Fruit fly (Drosophila melanogaster) whole organism: ENCODE data around the gene Trmt6.
A peak's percentile ranks its signal among the peaks of the same experiment; 100 is the strongest.

Experiments used
- CG8478 ChIP-seq: fragments of >200 bp; optimal IDR thresholded peaks from 2 replicates; lab custom pipeline; 2018; ENCODE audit warnings: inconsistent platforms
- Dll ChIP-seq: fragments of >200 bp; optimal IDR thresholded peaks from 2 replicates; lab custom pipeline; 2017
- EcR ChIP-seq, 2 experiments: fragments of >200 bp; optimal IDR thresholded peaks; 2 replicates each; lab custom pipeline; 2017; ENCODE audit warnings: missing biosample characterization in 2 of 2, missing genetic modification characterization in 2 of 2, missing genetic modification reagents in 2 of 2
- pan ChIP-seq: fragments of >200 bp; optimal IDR thresholded peaks from 2 replicates; lab custom pipeline; 2017
- psq ChIP-seq: fragments of >200 bp; optimal IDR thresholded peaks from 2 replicates; lab custom pipeline; 2017
- usp ChIP-seq: fragments of >200 bp; optimal IDR thresholded peaks from 2 replicates; lab custom pipeline; 2017; ENCODE audit warnings: missing biosample characterization, missing genetic modification characterization, mixed read lengths

Gene Trmt6

DNA sequence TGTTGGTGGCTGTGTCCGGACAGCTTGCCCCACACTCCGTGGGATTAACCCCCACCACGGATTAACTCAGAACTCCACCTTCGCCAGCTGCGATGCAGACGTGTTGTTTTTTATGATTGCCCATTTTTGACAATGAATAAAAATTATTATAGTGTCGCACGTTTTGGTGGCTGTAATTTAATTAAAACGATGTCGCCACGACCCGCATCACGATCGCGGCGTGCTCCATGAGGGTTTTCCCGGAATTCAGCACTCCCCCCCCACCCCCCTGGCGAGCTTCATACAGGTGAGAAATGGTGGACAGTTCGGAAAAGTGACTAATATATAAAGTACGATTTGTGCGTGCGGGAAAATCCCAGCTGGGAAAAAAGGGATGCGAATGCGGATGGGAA lies 8.3 kb downstream of the Trmt6 start:
- TF ChIP-seq CG8478 (no peak), Dll (no peak), pan (lab: Kevin White, UChicago) (no peak), EcR (GFP tag; optimal IDR thresholded peaks at IDR 0.05; lab: Kevin White, UChicago) (no peak), usp (no peak), psq (no peak)

DNA sequence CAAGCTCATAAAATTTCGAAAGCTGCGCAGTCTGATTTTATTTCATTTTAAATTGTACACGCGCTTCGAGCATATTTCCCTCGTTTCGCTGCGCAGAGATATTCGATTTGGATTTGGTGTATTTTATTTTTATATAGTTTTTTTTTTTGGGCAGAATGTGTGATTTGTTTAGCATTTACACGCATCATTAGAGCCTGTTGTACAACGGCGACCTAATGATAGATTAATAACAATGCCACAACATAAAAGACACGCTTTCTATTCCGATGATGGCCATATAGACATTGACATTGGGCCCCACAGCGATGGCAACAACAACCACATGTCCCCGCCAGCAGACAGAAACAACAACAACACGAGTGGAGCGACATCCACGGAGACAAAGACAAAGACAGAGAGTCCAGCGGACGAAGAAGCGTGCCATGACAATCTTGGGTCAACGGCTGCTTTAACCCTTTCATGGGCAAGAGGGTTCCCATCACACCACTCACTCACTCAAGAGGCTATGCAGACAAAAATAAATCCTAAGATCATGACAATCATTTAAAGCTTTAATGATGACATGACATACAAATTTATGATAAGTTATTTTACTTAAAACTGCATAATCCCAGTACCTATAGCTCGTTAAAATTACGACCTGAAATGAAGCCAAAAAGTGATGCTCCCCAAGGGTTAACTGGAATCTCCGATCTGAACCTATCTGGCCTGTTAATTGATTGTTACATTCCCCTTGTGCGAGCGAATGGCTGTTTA lies 8.9 kb downstream of the Trmt6 start:
- TF ChIP-seq EcR (GFP tag; optimal IDR thresholded peaks at IDR 0.05; lab: Kevin White, UChicago) (peak in 1 of 2 experiments; percentile 78), psq (no peak)

dm6 chr2L:6552345-6552744 lies 9.7 kb downstream of the Trmt6 start:
- no peak for TF ChIP-seq psq
- no peak for TF ChIP-seq pan (lab: Kevin White, UChicago)
- TF ChIP-seq Dll = no peak
- TF ChIP-seq CG8478 = no peak
- no peak for TF ChIP-seq usp
- TF ChIP-seq EcR (GFP tag; optimal IDR thresholded peaks at IDR 0.05; lab: Kevin White, UChicago) = no peak

DNA sequence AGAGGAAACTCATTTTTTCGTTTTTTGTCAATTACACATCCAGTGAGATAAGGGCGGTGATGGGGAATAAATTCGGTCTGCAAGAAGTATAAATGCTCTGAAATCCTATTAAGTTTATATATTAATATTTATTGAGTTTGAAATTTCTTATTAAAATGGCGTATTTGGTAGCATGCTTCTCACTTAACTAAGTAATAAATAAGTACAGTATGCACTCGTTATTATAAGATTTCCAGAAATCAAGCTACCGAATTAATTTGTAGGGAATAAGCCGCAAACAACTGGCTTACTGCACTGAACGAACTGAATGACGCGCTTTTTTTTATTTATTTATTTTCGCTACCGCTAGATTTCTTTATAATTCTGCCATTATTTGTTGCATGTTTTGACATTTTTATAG lies 10.6 kb downstream of the Trmt6 start:
- TF ChIP-seq CG8478 (no peak), EcR (GFP tag; optimal IDR thresholded peaks at IDR 0.05; lab: Kevin White, UChicago) (no peak), usp (no peak), pan (lab: Kevin White, UChicago) (no peak), psq (no peak), Dll (no peak)

dm6 chr2L:6550809-6551208 lies 11.3 kb downstream of the Trmt6 start:
- no peak for TF ChIP-seq pan (lab: Kevin White, UChicago)
- no peak for TF ChIP-seq CG8478
- TF ChIP-seq psq = no peak
- TF ChIP-seq Dll = no peak
- TF ChIP-seq usp = no peak
- TF ChIP-seq EcR (GFP tag; optimal IDR thresholded peaks at IDR 0.05; lab: Kevin White, UChicago) = no peak

dm6 chr2L:6547978-6548377 lies 14.1 kb downstream of the Trmt6 start:
- TF ChIP-seq pan (lab: Kevin White, UChicago) = no peak
- TF ChIP-seq CG8478 = no peak
- no peak for TF ChIP-seq psq
- no peak for TF ChIP-seq EcR (GFP tag; optimal IDR thresholded peaks at IDR 0.05; lab: Kevin White, UChicago)
- no peak for TF ChIP-seq Dll
- TF ChIP-seq usp = no peak

dm6 chr2L:6546883-6547471 lies 15.1 kb downstream of the Trmt6 start, which contains the start of gene eya:
eya (minus strand) TSS chr2L:6546976.
- TF ChIP-seq psq = no peak
- no peak for TF ChIP-seq EcR (GFP tag; optimal IDR thresholded peaks at IDR 0.05; lab: Kevin White, UChicago)
- TF ChIP-seq usp = no peak
- TF ChIP-seq CG8478 = no peak
- TF ChIP-seq Dll = no peak
- TF ChIP-seq pan (lab: Kevin White, UChicago) = no peak

DNA sequence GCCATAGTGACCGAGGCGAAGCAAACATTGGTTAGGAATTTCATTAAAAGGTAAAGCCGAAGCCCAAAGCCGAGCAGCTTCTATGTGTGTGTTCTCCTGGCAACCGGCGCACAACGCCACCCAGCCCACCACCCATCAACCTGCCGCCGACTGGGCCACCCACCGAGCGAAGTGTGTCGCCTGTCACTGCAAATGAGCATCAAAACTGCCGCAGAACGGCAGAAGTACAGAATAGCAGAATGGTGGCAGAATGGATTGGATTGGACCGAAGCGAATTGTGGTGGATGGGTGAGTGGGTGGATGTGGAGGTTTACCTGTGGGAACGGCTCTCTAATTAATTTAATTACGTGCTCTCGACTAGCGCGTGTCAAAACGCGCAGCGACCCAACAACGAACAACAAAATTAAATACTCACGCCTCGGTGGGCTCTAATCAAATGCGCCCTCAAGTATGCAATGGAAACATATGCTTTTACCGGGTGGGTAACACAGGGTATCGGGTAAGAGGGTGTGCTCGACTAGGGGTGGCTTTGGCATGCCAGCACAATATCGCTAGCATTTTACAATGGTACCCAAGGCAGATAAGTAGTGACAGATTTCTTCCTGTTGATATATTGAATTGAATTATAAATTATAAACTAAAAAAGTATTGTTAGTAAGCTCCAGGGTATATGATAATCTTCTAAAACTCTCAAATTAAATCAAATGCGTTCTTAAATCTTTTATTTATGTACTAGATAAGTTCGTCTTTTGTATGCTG lies 22.3 kb downstream of the Trmt6 start:
- no peak for TF ChIP-seq psq
- no peak for TF ChIP-seq CG8478
- peak; percentile 3 for TF ChIP-seq pan (lab: Kevin White, UChicago)
- TF ChIP-seq usp = no peak

DNA sequence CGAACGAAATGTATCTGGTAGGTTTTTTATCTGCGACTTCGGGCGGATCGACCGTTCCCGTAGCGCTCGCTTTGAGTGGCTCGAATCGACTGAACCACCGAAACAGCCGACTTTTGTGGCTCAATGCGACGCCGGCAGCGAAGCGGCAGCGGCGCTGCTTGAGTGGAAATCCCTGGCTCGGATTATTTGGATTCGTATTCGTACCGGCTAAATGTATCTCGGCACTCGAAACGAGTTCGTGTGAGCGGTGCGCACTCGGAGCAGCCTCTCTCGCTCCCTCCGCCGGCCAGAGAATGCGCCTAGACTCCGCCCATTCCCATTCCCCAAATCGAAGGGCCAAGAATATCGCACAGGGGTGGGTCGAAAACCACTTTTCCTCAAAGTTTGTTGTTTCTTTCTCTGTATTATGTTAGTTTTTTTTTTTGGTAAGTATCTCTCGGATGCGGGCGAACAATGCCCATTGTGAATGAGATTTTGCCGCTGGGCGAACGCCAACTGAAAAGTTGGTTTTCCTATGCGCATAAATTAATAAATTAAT lies 26.0 kb downstream of the Trmt6 start:
- TF ChIP-seq CG8478 (no peak), Dll (peak; percentile 27)

DNA sequence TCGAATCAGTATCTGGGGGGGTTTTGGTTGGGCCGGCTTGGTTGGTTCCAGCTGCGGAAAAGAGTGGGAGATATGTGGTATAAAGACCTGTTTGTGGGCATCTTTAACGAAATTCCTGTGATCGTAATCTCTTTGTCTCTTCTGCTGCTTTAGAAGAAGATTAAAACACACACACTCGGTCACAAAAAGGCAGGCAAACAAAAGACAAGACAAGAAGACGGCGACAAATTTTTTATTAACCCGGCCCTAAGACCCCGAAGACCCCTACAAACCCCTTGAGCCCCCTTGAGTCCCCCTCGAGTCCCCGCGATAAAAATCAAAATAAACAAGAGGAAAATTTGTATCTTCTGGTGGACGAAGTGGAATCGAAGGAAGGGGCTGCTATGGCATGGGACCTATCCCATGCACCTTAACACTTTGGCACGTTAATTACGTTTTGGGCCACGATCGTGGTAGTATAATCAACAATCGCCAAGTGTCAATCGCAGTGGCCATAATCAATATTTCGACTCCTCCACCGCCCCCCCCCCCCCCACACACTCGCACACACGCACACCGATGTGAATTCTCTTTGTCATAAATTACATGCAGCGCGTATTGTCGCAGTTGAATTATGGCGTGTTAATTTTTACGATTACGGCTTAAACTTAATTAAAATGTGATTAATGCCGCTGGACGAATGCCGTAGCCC lies 27.8 kb downstream of the Trmt6 start:
- TF ChIP-seq Dll (no peak), psq (no peak), EcR (GFP tag; optimal IDR thresholded peaks at IDR 0.05; lab: Kevin White, UChicago) (no peak), CG8478 (no peak), usp (no peak), pan (lab: Kevin White, UChicago) (no peak)

- no peak for TF ChIP-seq pan (lab: Kevin White, UChicago)
- no peak for TF ChIP-seq EcR (GFP tag; optimal IDR thresholded peaks at IDR 0.05; lab: Kevin White, UChicago)
- TF ChIP-seq Dll = no peak
These were observed 28.4 kb downstream of the Trmt6 start for dm6 chr2L:6533719-6534118.

DNA sequence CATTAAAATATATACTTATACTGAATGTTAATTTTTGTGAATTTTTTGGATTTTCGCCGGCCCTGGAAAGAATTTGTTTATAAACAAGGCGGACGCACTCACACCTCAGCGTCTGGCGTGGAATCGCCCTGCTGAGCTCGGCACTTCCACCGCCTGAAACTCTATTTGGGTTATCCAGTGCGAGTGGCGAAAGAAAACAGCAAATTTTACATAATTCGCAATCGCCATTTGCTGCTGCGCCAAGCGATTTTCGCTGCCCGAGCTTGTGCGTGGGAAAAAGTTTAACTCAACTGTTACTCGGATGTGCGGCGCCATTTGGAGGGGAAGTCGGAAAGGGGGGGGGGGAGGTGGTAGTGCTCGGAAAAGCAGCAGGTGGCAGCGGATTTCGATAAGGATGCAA lies 29.1 kb downstream of the Trmt6 start:
- TF ChIP-seq Dll (no peak), usp (no peak), pan (lab: Kevin White, UChicago) (no peak), CG8478 (no peak), EcR (GFP tag; optimal IDR thresholded peaks at IDR 0.05; lab: Kevin White, UChicago) (no peak), psq (no peak)
